Worm (Caenorhabditis elegans): ENCODE measurements around the gene rei-1.

Gene rei-1

ce11 chrIII:4115085-4115484 is 17.1 kb upstream of the rei-1 start, which contains the start of gene unc-103:
TSS of gene unc-103 (plus strand) at chrIII:4115385.
- TF ChIP-seq klf-2 (GFP tag; conservative IDR thresholded peaks at IDR 0.05) (no peak), ztf-23 (GFP tag; IDR thresholded peaks at IDR 0.05) (no peak), T22C8.4 (GFP tag; IDR thresholded peaks at IDR 0.05) (no peak), cog-1 (tag; optimal IDR thresholded peaks at IDR 0.05) (no peak), med-1 (GFP tag; optimal IDR thresholded peaks at IDR 0.05; ENCODE audit: insufficient read depth) (no peak), tab-1 (GFP tag; IDR thresholded peaks at IDR 0.05) (no peak), ztf-29 (GFP tag; IDR thresholded peaks at IDR 0.05) (no peak), ref-1 (GFP tag; conservative IDR thresholded peaks at IDR 0.05) (no peak), flt-1 (GFP tag; IDR thresholded peaks at IDR 0.05) (no peak)

ce11 chrIII:4113594-4113993 is 15.6 kb upstream of the rei-1 start:
- TF ChIP-seq ztf-23 (GFP tag; IDR thresholded peaks at IDR 0.05) (no peak), T22C8.4 (GFP tag; IDR thresholded peaks at IDR 0.05) (no peak), med-1 (GFP tag; optimal IDR thresholded peaks at IDR 0.05; ENCODE audit: insufficient read depth) (no peak), ztf-29 (GFP tag; IDR thresholded peaks at IDR 0.05) (no peak), flt-1 (GFP tag; IDR thresholded peaks at IDR 0.05) (no peak), klf-2 (GFP tag; conservative IDR thresholded peaks at IDR 0.05) (no peak), ref-1 (GFP tag; conservative IDR thresholded peaks at IDR 0.05) (no peak), cog-1 (tag; optimal IDR thresholded peaks at IDR 0.05) (no peak), tab-1 (GFP tag; IDR thresholded peaks at IDR 0.05) (no peak)

- no peak for TF ChIP-seq ref-1 (GFP tag; conservative IDR thresholded peaks at IDR 0.05)
- no peak for TF ChIP-seq klf-2 (GFP tag; conservative IDR thresholded peaks at IDR 0.05)
- no peak for TF ChIP-seq cog-1 (tag; optimal IDR thresholded peaks at IDR 0.05)
- no peak for TF ChIP-seq tab-1 (GFP tag; IDR thresholded peaks at IDR 0.05)
Observed at ce11 chrIII:4107929-4108520, 10.0 kb upstream of the rei-1 start.

- no peak for TF ChIP-seq T22C8.4 (GFP tag; IDR thresholded peaks at IDR 0.05)
- no peak for TF ChIP-seq ztf-29 (GFP tag; IDR thresholded peaks at IDR 0.05)
- no peak for TF ChIP-seq klf-2 (GFP tag; conservative IDR thresholded peaks at IDR 0.05)
- TF ChIP-seq ref-1 (GFP tag; conservative IDR thresholded peaks at IDR 0.05) = no peak
- no peak for TF ChIP-seq flt-1 (GFP tag; IDR thresholded peaks at IDR 0.05)
- TF ChIP-seq med-1 (GFP tag; optimal IDR thresholded peaks at IDR 0.05; ENCODE audit: insufficient read depth) = no peak
- no peak for TF ChIP-seq tab-1 (GFP tag; IDR thresholded peaks at IDR 0.05)
- TF ChIP-seq ztf-23 (GFP tag; IDR thresholded peaks at IDR 0.05) = no peak
- no peak for TF ChIP-seq cog-1 (tag; optimal IDR thresholded peaks at IDR 0.05)
Observed at ce11 chrIII:4107227-4107626, 9.2 kb upstream of the rei-1 start.

- TF ChIP-seq tab-1 (GFP tag; IDR thresholded peaks at IDR 0.05) = no peak
- no peak for TF ChIP-seq ztf-29 (GFP tag; IDR thresholded peaks at IDR 0.05)
- no peak for TF ChIP-seq ref-1 (GFP tag; conservative IDR thresholded peaks at IDR 0.05)
Observed at ce11 chrIII:4106611-4107010, 8.6 kb upstream of the rei-1 start.

- TF ChIP-seq flt-1 (GFP tag; IDR thresholded peaks at IDR 0.05) (no peak), ztf-23 (GFP tag; IDR thresholded peaks at IDR 0.05) (no peak), med-1 (GFP tag; optimal IDR thresholded peaks at IDR 0.05; ENCODE audit: insufficient read depth) (no peak), klf-2 (GFP tag; conservative IDR thresholded peaks at IDR 0.05) (no peak), T22C8.4 (GFP tag; IDR thresholded peaks at IDR 0.05) (no peak), tab-1 (GFP tag; IDR thresholded peaks at IDR 0.05) (no peak), cog-1 (tag; optimal IDR thresholded peaks at IDR 0.05) (no peak), ztf-29 (GFP tag; IDR thresholded peaks at IDR 0.05) (no peak), ref-1 (GFP tag; conservative IDR thresholded peaks at IDR 0.05) (no peak)
Observed at ce11 chrIII:4103171-4103570, 5.2 kb upstream of the rei-1 start.

- TF ChIP-seq cog-1 (tag; optimal IDR thresholded peaks at IDR 0.05) (no peak), ztf-29 (GFP tag; IDR thresholded peaks at IDR 0.05) (no peak), T22C8.4 (GFP tag; IDR thresholded peaks at IDR 0.05) (no peak), med-1 (GFP tag; optimal IDR thresholded peaks at IDR 0.05; ENCODE audit: insufficient read depth) (no peak), klf-2 (GFP tag; conservative IDR thresholded peaks at IDR 0.05) (no peak), ztf-23 (GFP tag; IDR thresholded peaks at IDR 0.05) (no peak), ref-1 (GFP tag; conservative IDR thresholded peaks at IDR 0.05) (no peak), flt-1 (GFP tag; IDR thresholded peaks at IDR 0.05) (no peak), tab-1 (GFP tag; IDR thresholded peaks at IDR 0.05) (no peak)
Observed at ce11 chrIII:4102039-4102438, 4.0 kb upstream of the rei-1 start.

- TF ChIP-seq ref-1 (GFP tag; conservative IDR thresholded peaks at IDR 0.05) (no peak), tab-1 (GFP tag; IDR thresholded peaks at IDR 0.05) (no peak), cog-1 (tag; optimal IDR thresholded peaks at IDR 0.05) (no peak), med-1 (GFP tag; optimal IDR thresholded peaks at IDR 0.05; ENCODE audit: insufficient read depth) (no peak), ztf-29 (GFP tag; IDR thresholded peaks at IDR 0.05) (no peak), T22C8.4 (GFP tag; IDR thresholded peaks at IDR 0.05) (no peak), ztf-23 (GFP tag; IDR thresholded peaks at IDR 0.05) (no peak), klf-2 (GFP tag; conservative IDR thresholded peaks at IDR 0.05) (no peak), flt-1 (GFP tag; IDR thresholded peaks at IDR 0.05) (no peak)
Observed at ce11 chrIII:4101016-4101415, 3.0 kb upstream of the rei-1 start.

ce11 chrIII:4099884-4100596 is 2.0 kb upstream of the rei-1 start:
- TF ChIP-seq tab-1 (GFP tag; IDR thresholded peaks at IDR 0.05) (no peak), ref-1 (GFP tag; conservative IDR thresholded peaks at IDR 0.05) (no peak), flt-1 (GFP tag; IDR thresholded peaks at IDR 0.05) (no peak), med-1 (GFP tag; optimal IDR thresholded peaks at IDR 0.05; ENCODE audit: insufficient read depth) (no peak), cog-1 (tag; optimal IDR thresholded peaks at IDR 0.05) (no peak)

ce11 chrIII:4098751-4099150 is 761 bp upstream of the rei-1 start:
- no peak for TF ChIP-seq klf-2 (GFP tag; conservative IDR thresholded peaks at IDR 0.05)
- no peak for TF ChIP-seq tab-1 (GFP tag; IDR thresholded peaks at IDR 0.05)

Data from whole organism, midembryonic.